Fruit fly (Drosophila melanogaster): ENCODE measurements around the gene Prosbeta2R2.

DNA sequence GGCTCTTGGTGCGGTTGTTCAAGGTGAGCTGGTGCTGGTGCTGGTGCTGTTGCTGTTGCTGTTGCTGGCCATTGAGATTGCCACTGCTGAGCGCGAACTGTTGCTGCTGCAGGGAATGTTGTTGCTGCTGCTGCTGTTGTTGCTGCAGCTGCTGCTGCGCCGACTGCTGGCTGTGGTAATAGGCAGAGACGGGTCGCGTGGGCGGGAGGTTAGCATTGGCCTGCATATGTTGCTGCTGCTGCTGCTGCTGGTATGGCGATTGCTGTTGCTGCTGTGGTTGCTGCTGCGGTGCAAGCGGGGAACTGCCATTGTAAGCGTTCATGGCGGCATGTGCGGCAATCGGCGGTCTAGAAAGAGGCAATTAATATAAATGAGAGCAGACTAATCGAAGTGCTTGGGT, 43.4 kb downstream of the Prosbeta2R2 start:
- TF ChIP-seq h (optimal IDR thresholded peaks at IDR 0.05) (no peak), Sin3A (optimal IDR thresholded peaks at IDR 0.05) (no peak)

Data from Kc167 (cell line).